Fruit fly (Drosophila melanogaster) whole organism, embryonic: ENCODE results near the gene CG7557.

ENCODE experiments used
- CG10543 ChIP-seq: fragments of 200-800 bp; sonication (Bioruptor generic); optimal IDR thresholded peaks from 3 replicates; lab custom pipeline; 2017; ENCODE audit warnings: missing biosample characterization, mild to moderate bottlenecking, missing genetic modification characterization, moderate library complexity
- CG11696 ChIP-seq: fragments of 200-800 bp; sonication (Bioruptor generic); IDR thresholded peaks from 2 replicates; pipeline ENCODE4 v1.3.6; 2022; ENCODE audit warnings: missing biosample characterization, missing genetic modification characterization
- CG11723 ChIP-seq: fragments of 200-800 bp; sonication (Bioruptor generic); optimal IDR thresholded peaks from 2 replicates; lab custom pipeline; 2017; ENCODE audit warnings: missing biosample characterization, mild to moderate bottlenecking, missing genetic modification characterization
- CG12071 ChIP-seq: fragments of 200-800 bp; sonication (Bioruptor generic); optimal IDR thresholded peaks from 3 replicates; lab custom pipeline; 2018; ENCODE audit warnings: missing biosample characterization, mild to moderate bottlenecking, missing genetic modification characterization
- CG12219 ChIP-seq: fragments of 200-800 bp; sonication (Bioruptor generic); optimal IDR thresholded peaks from 3 replicates; lab custom pipeline; 2018; ENCODE audit warnings: missing biosample characterization, mild to moderate bottlenecking, missing genetic modification characterization
- CG12769 ChIP-seq: fragments of 200-800 bp; sonication (Bioruptor generic); optimal IDR thresholded peaks from 2 replicates; lab custom pipeline; 2019; ENCODE audit warnings: missing biosample characterization, mild to moderate bottlenecking, missing genetic modification characterization, moderate library complexity
- CG15269 ChIP-seq: fragments of 200-800 bp; sonication (Bioruptor generic); optimal IDR thresholded peaks from 2 replicates; lab custom pipeline; 2018; ENCODE audit warnings: missing biosample characterization, mild to moderate bottlenecking, missing genetic modification characterization, moderate library complexity
- CG15514 ChIP-seq: fragments of 200-800 bp; sonication (Bioruptor generic); optimal IDR thresholded peaks from 3 replicates; lab custom pipeline; 2017; ENCODE audit warnings: missing biosample characterization, missing genetic modification characterization, mild to moderate bottlenecking, moderate library complexity, missing genetic modification reagents
- CG1602 ChIP-seq: fragments of 200-800 bp; sonication (Bioruptor generic); optimal IDR thresholded peaks from 3 replicates; lab custom pipeline; 2016; ENCODE audit warnings: missing biosample characterization, missing genetic modification characterization
- CG17612 ChIP-seq: fragments of 200-800 bp; sonication (Bioruptor generic); IDR thresholded peaks from 2 replicates; pipeline ENCODE4 v1.3.6; 2022; ENCODE audit warnings: missing biosample characterization, missing genetic modification characterization
- CG18262 ChIP-seq: fragments of 200-800 bp; optimal IDR thresholded peaks from 3 replicates; lab custom pipeline; 2019; ENCODE audit warnings: missing biosample characterization, mild to moderate bottlenecking, missing genetic modification characterization, moderate library complexity
- CG18764 ChIP-seq: fragments of 200-800 bp; sonication (Bioruptor generic); optimal IDR thresholded peaks from 3 replicates; lab custom pipeline; 2016; ENCODE audit warnings: missing biosample characterization, missing genetic modification characterization
- CG3163 ChIP-seq: fragments of 200-800 bp; sonication (Bioruptor generic); optimal IDR thresholded peaks from 3 replicates; lab custom pipeline; 2016; ENCODE audit warnings: missing biosample characterization, missing genetic modification characterization
- CG32767 ChIP-seq: fragments of 200-800 bp; sonication (Bioruptor generic); IDR thresholded peaks from 2 replicates; pipeline ENCODE4 v1.3.6; 2022; ENCODE audit warnings: missing biosample characterization, missing genetic modification characterization
- CG32772 ChIP-seq: fragments of 200-800 bp; sonication (Bioruptor generic); IDR thresholded peaks from 2 replicates; pipeline ENCODE4 v1.3.6; 2022; ENCODE audit warnings: missing biosample characterization, missing genetic modification characterization
- CG3281 ChIP-seq: fragments of 200-800 bp; sonication (Bioruptor generic); optimal IDR thresholded peaks from 3 replicates; lab custom pipeline; 2017; ENCODE audit warnings: missing biosample characterization, mild to moderate bottlenecking, missing genetic modification characterization
- CG42726 ChIP-seq: fragments of 200-800 bp; sonication (Bioruptor generic); IDR thresholded peaks from 2 replicates; pipeline ENCODE4 v1.3.6; 2022; ENCODE audit warnings: missing biosample characterization, missing genetic modification characterization; ENCODE audit not compliant: partially characterized antibody
- CG4707 ChIP-seq: fragments of 200-800 bp; sonication (Bioruptor generic); optimal IDR thresholded peaks from 2 replicates; lab custom pipeline; 2018; ENCODE audit warnings: missing biosample characterization, mild to moderate bottlenecking, missing genetic modification characterization, moderate library complexity
- CG5245 ChIP-seq: fragments of 200-800 bp; sonication (Bioruptor generic); optimal IDR thresholded peaks from 3 replicates; lab custom pipeline; 2016; ENCODE audit warnings: missing biosample characterization, missing genetic modification characterization
- CG6765 ChIP-seq: fragments of 200-800 bp; sonication (Bioruptor generic); optimal IDR thresholded peaks from 3 replicates; lab custom pipeline; 2017; ENCODE audit warnings: missing biosample characterization, mild to moderate bottlenecking, missing genetic modification characterization
- CG6813 ChIP-seq: fragments of 200-800 bp; sonication (Bioruptor generic); optimal IDR thresholded peaks from 2 replicates; lab custom pipeline; 2017; ENCODE audit warnings: missing biosample characterization, missing genetic modification characterization, mild to moderate bottlenecking, moderate library complexity, missing genetic modification reagents
- CG7963 ChIP-seq: fragments of 200-800 bp; sonication (Bioruptor generic); IDR thresholded peaks from 3 replicates; pipeline ENCODE4 v1.3.6; 2022; ENCODE audit warnings: missing biosample characterization, missing genetic modification characterization; ENCODE audit not compliant: partially characterized antibody
- CG8089 ChIP-seq: fragments of 200-800 bp; sonication (Bioruptor generic); optimal IDR thresholded peaks from 3 replicates; lab custom pipeline; 2016; ENCODE audit warnings: missing biosample characterization, missing genetic modification characterization
- CG9609 ChIP-seq: fragments of 200-800 bp; sonication (Bioruptor generic); optimal IDR thresholded peaks from 3 replicates; lab custom pipeline; 2016; ENCODE audit warnings: missing biosample characterization, missing genetic modification characterization
- Dbx ChIP-seq: fragments of 200-800 bp; sonication (Bioruptor generic); IDR thresholded peaks from 3 replicates; pipeline ENCODE4 v1.3.6; 2022; ENCODE audit warnings: missing biosample characterization, missing genetic modification characterization
- Dfd ChIP-seq, 2 experiments: fragments of >200 bp; optimal IDR thresholded peaks; 2 replicates each; lab custom pipeline; 2017; ENCODE audit warnings: missing biosample characterization in 2 of 2, missing genetic modification characterization in 2 of 2
- Dref ChIP-seq: fragments of 200-800 bp; sonication (Bioruptor generic); IDR thresholded peaks from 2 replicates; pipeline ENCODE4 v1.3.6; 2022; ENCODE audit warnings: missing biosample characterization, missing genetic modification characterization
- E2f2 ChIP-seq: fragments of 200-800 bp; sonication (Bioruptor generic); IDR thresholded peaks from 2 replicates; pipeline ENCODE4 v1.3.6; 2022; ENCODE audit warnings: missing biosample characterization, missing genetic modification characterization
- Fer3 ChIP-seq: fragments of 200-800 bp; sonication (Bioruptor generic); optimal IDR thresholded peaks from 2 replicates; lab custom pipeline; 2018; ENCODE audit warnings: missing biosample characterization, mild to moderate bottlenecking, missing genetic modification characterization, moderate library complexity
- HLH3B ChIP-seq: fragments of 200-800 bp; sonication (Bioruptor generic); IDR thresholded peaks from 2 replicates; pipeline ENCODE4 v1.3.6; 2022; ENCODE audit warnings: missing biosample characterization, missing genetic modification characterization
- Hey ChIP-seq: fragments of 200-800 bp; sonication (Bioruptor generic); optimal IDR thresholded peaks from 3 replicates; lab custom pipeline; 2018; ENCODE audit warnings: missing biosample characterization, mild to moderate bottlenecking, missing genetic modification characterization
- Max ChIP-seq: fragments of 200-800 bp; sonication (Bioruptor generic); optimal IDR thresholded peaks from 2 replicates; lab custom pipeline; 2016; ENCODE audit warnings: missing biosample characterization, mild to moderate bottlenecking, missing genetic modification characterization
- PHDP ChIP-seq: fragments of 200-800 bp; sonication (Bioruptor generic); optimal IDR thresholded peaks from 3 replicates; lab custom pipeline; 2018; ENCODE audit warnings: missing biosample characterization, mild to moderate bottlenecking, missing genetic modification characterization, moderate library complexity
- ac ChIP-seq: fragments of 200-800 bp; sonication (Bioruptor generic); optimal IDR thresholded peaks from 3 replicates; lab custom pipeline; 2017; ENCODE audit warnings: missing biosample characterization, mild to moderate bottlenecking, missing genetic modification characterization
- ato ChIP-seq: fragments of 200-800 bp; sonication (Bioruptor generic); IDR thresholded peaks from 2 replicates; pipeline ENCODE4 v1.3.6; 2022; ENCODE audit warnings: missing biosample characterization, missing genetic modification characterization; ENCODE audit not compliant: partially characterized antibody
- bbx ChIP-seq: fragments of 200-800 bp; sonication (Bioruptor generic); IDR thresholded peaks from 2 replicates; pipeline ENCODE4 v1.3.6; 2022; ENCODE audit warnings: missing biosample characterization, missing genetic modification characterization; ENCODE audit not compliant: partially characterized antibody
- cad ChIP-seq: fragments of >200 bp; optimal IDR thresholded peaks from 2 replicates; lab custom pipeline; 2017; ENCODE audit warnings: missing biosample characterization, missing genetic modification characterization
- dan ChIP-seq: fragments of 200-800 bp; sonication (Bioruptor generic); IDR thresholded peaks from 2 replicates; pipeline ENCODE4 v1.3.6; 2022; ENCODE audit warnings: missing biosample characterization, missing genetic modification characterization
- fd102C ChIP-seq: fragments of 200-800 bp; sonication (Bioruptor generic); optimal IDR thresholded peaks from 2 replicates; lab custom pipeline; 2018; ENCODE audit warnings: missing biosample characterization, mild to moderate bottlenecking, missing genetic modification characterization, moderate library complexity
- fd3F ChIP-seq: fragments of 200-800 bp; sonication (Bioruptor generic); optimal IDR thresholded peaks from 2 replicates; lab custom pipeline; 2018; ENCODE audit warnings: missing biosample characterization, mild to moderate bottlenecking, missing genetic modification characterization, moderate library complexity
- fd96Cb ChIP-seq: fragments of 200-800 bp; sonication (Bioruptor generic); optimal IDR thresholded peaks from 2 replicates; lab custom pipeline; 2018; ENCODE audit warnings: missing biosample characterization, mild to moderate bottlenecking, missing genetic modification characterization, moderate library complexity
- inv ChIP-seq: fragments of 200-800 bp; sonication (Bioruptor generic); IDR thresholded peaks from 2 replicates; pipeline ENCODE4 v1.3.6; 2022; ENCODE audit warnings: missing biosample characterization, missing genetic modification characterization; ENCODE audit not compliant: partially characterized antibody
- jing ChIP-seq: fragments of 200-800 bp; sonication (Bioruptor generic); optimal IDR thresholded peaks from 2 replicates; lab custom pipeline; 2018; ENCODE audit warnings: missing biosample characterization, mild to moderate bottlenecking, missing genetic modification characterization
- kah ChIP-seq: fragments of 200-800 bp; sonication (Bioruptor generic); optimal IDR thresholded peaks from 2 replicates; lab custom pipeline; 2018; ENCODE audit warnings: missing biosample characterization, mild to moderate bottlenecking, missing genetic modification characterization
- kni ChIP-seq: fragments of 200-800 bp; sonication (Bioruptor generic); optimal IDR thresholded peaks from 3 replicates; lab custom pipeline; 2017; ENCODE audit warnings: mild to moderate bottlenecking, missing biosample characterization, missing genetic modification reagents, missing genetic modification characterization
- nom ChIP-seq: fragments of 200-800 bp; sonication (Bioruptor generic); optimal IDR thresholded peaks from 2 replicates; lab custom pipeline; 2017; ENCODE audit warnings: missing biosample characterization, missing genetic modification characterization, mild to moderate bottlenecking, moderate library complexity, missing genetic modification reagents
- otp ChIP-seq: fragments of 200-800 bp; sonication (Bioruptor generic); IDR thresholded peaks from 3 replicates; pipeline ENCODE4, ENCODE4 v1.3.6; 2022; ENCODE audit warnings: missing biosample characterization, missing genetic modification characterization
- sisA ChIP-seq: fragments of 200-800 bp; sonication (Bioruptor generic); IDR thresholded peaks from 2 replicates; pipeline ENCODE4 v1.3.6; 2022; ENCODE audit warnings: missing biosample characterization, missing genetic modification characterization
- slp2 ChIP-seq: fragments of 200-800 bp; sonication (Bioruptor generic); optimal IDR thresholded peaks from 2 replicates; lab custom pipeline; 2016; ENCODE audit warnings: missing biosample characterization, missing genetic modification characterization
- wek ChIP-seq: fragments of 200-800 bp; sonication (Bioruptor generic); optimal IDR thresholded peaks from 3 replicates; lab custom pipeline; 2018; ENCODE audit warnings: missing biosample characterization, mild to moderate bottlenecking, missing genetic modification characterization, moderate library complexity

Gene CG7557

dm6 chr3L:11415382-11415781, 29.6 kb upstream of the CG7557 start (continued):
- no peak for TF ChIP-seq CG3281 (GFP tag; lab: Kevin White, UChicago)
- peak; percentile 67 for TF ChIP-seq HLH3B (GFP tag; lab: Robert Waterston, UW)
- peak; percentile 29 for TF ChIP-seq CG11723
- TF ChIP-seq CG18764 (GFP tag; lab: Kevin White, UChicago): peak; percentile 58
- no peak for TF ChIP-seq kni (GFP tag; lab: Kevin White, UChicago)
- no peak for TF ChIP-seq ato (GFP tag; lab: Robert Waterston, UW)
- TF ChIP-seq PHDP (tag; lab: Kevin White, UChicago): peak; percentile 73
- TF ChIP-seq Max: peak; percentile 42
- no peak for TF ChIP-seq CG7963 (GFP tag; lab: Robert Waterston, UW)
- peak; percentile 5 for TF ChIP-seq fd102C (GFP tag; lab: Kevin White, UChicago)
- peak; percentile 1 for TF ChIP-seq wek (GFP tag; lab: Kevin White, UChicago)
- TF ChIP-seq slp2 (GFP tag; lab: Kevin White, UChicago): no peak
- TF ChIP-seq CG42726 (GFP tag; lab: Robert Waterston, UW): no peak
- peak; percentile 56 for TF ChIP-seq CG8089 (GFP tag; lab: Kevin White, UChicago)
- peak; percentile 49; the same call in 1 of the 2 replicates for TF ChIP-seq dan (GFP tag; lab: Robert Waterston, UW)
- peak; percentile 6 for TF ChIP-seq nom (GFP tag; lab: Kevin White, UChicago)
- peak; percentile 31 for TF ChIP-seq CG15269 (tag; lab: Kevin White, UChicago)
- no peak for TF ChIP-seq cad
- TF ChIP-seq E2f2 (GFP tag; lab: Robert Waterston, UW): peak; percentile 42; the same call in 1 of the 2 replicates
- no peak for TF ChIP-seq CG9609 (GFP tag; lab: Kevin White, UChicago)
- TF ChIP-seq CG32767 (GFP tag; lab: Robert Waterston, UW): peak; percentile 56; the same call in 1 of the 2 replicates
- no peak for TF ChIP-seq CG10543 (GFP tag; lab: Kevin White, UChicago)
- TF ChIP-seq Dbx (GFP tag; lab: Robert Waterston, UW): no peak
- no peak for TF ChIP-seq fd3F (GFP tag; lab: Kevin White, UChicago)
- TF ChIP-seq CG5245 (GFP tag; lab: Kevin White, UChicago): peak; percentile 77
- peak; percentile 33 for TF ChIP-seq Fer3 (tag; lab: Kevin White, UChicago)
- peak; percentile 83 for TF ChIP-seq CG1602 (GFP tag; lab: Kevin White, UChicago)
- peak; percentile 37 for TF ChIP-seq jing
- TF ChIP-seq kah (GFP tag; lab: Kevin White, UChicago): peak; percentile 17
- TF ChIP-seq Dref (GFP tag; lab: Robert Waterston, UW): no peak
- TF ChIP-seq Hey: no peak
- peak; percentile 77 for TF ChIP-seq CG32772 (GFP tag; lab: Robert Waterston, UW)
- no peak for TF ChIP-seq Dfd (GFP tag; optimal IDR thresholded peaks at IDR 0.05; lab: Kevin White, UChicago)
- TF ChIP-seq CG4707: no peak
- peak; percentile 49 for TF ChIP-seq CG12219 (GFP tag; lab: Kevin White, UChicago)
- TF ChIP-seq CG15514: no peak
- TF ChIP-seq CG12769 (tag; lab: Kevin White, UChicago): no peak
- peak; percentile 66 for TF ChIP-seq ac (GFP tag; lab: Kevin White, UChicago)
- TF ChIP-seq CG3163 (GFP tag; lab: Kevin White, UChicago): no peak
- TF ChIP-seq CG17612 (GFP tag; lab: Robert Waterston, UW): no peak
- TF ChIP-seq CG6813 (GFP tag; lab: Kevin White, UChicago): peak; percentile 19
- peak; percentile 89 for TF ChIP-seq otp
- TF ChIP-seq fd96Cb (tag; lab: Kevin White, UChicago): peak; percentile 78
- peak; percentile 90 for TF ChIP-seq CG18262 (tag; lab: Kevin White, UChicago)
- no peak for TF ChIP-seq CG6765 (GFP tag; lab: Kevin White, UChicago)
- no peak for TF ChIP-seq CG12071
- TF ChIP-seq CG11696 (GFP tag; lab: Robert Waterston, UW): peak; percentile 45; the same call in 1 of the 2 replicates
- no peak for TF ChIP-seq inv (GFP tag; lab: Robert Waterston, UW)
- TF ChIP-seq bbx (GFP tag; lab: Robert Waterston, UW): no peak
- peak; percentile 62; the same call in 1 of the 2 replicates for TF ChIP-seq sisA (GFP tag; lab: Robert Waterston, UW)
